Worm (Caenorhabditis elegans): ENCODE data around the gene grl-5.
A peak's percentile ranks its signal among the peaks of the same experiment; 100 is the strongest.

The grl-5 gene

DNA sequence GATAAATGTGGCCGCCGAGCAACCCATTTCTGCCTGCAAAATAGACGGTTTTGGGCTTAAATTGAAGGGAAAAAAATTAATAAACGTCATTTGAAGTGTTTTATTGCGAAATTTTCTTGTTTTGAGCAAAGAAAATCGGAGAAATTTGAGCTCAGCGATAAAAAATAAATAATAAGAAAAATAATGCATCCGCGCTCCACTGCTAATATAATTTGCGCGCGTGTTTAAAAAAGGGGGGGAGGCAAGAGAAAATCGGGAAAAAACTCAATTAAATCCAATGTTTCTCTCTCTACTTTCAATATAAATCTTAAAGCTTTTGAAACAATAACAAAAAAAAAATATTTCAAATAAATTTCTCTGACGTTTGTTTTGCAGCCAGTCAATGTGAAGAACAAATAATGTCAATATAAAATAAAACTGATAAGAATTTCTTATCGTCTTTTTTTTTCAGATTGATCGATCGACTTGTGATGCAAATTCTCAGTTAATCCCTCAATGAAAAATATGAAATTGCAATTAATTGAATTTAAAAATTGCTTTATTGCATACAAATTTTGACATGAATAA, 36.1 kb upstream of the grl-5 start, which contains the start of gene rft-2 (continued):
- TF ChIP-seq hif-1 (tag; optimal IDR thresholded peaks at IDR 0.05) (peak in 1 of 2 experiments; percentile 31), nhr-111 (GFP tag; optimal IDR thresholded peaks at IDR 0.05) (no peak), lim-7 (GFP tag; IDR thresholded peaks at IDR 0.05) (no peak), nhr-48 (tag; optimal IDR thresholded peaks at IDR 0.05) (no peak)

ce11 chrV:4447637-4448036, 33.2 kb upstream of the grl-5 start:
- TF ChIP-seq arid-1 (GFP tag; conservative IDR thresholded peaks at IDR 0.05) (0 out of 2 replicates have a peak, but pooled peaks have one; percentile 11), snpc-1.2 (GFP tag; IDR thresholded peaks at IDR 0.05) (peak; percentile 38; the same call in 1 of the 2 replicates), lin-38 (GFP tag; IDR thresholded peaks at IDR 0.05) (peak; percentile 63; the same call in 1 of the 2 replicates), unc-130 (GFP tag; optimal IDR thresholded peaks at IDR 0.05) (peak; percentile 35), php-3 (GFP tag; IDR thresholded peaks at IDR 0.05) (no peak), F49E8.2 (tag; optimal IDR thresholded peaks at IDR 0.05; ENCODE audit: borderline replicate concordance) (peak; percentile 52)

DNA sequence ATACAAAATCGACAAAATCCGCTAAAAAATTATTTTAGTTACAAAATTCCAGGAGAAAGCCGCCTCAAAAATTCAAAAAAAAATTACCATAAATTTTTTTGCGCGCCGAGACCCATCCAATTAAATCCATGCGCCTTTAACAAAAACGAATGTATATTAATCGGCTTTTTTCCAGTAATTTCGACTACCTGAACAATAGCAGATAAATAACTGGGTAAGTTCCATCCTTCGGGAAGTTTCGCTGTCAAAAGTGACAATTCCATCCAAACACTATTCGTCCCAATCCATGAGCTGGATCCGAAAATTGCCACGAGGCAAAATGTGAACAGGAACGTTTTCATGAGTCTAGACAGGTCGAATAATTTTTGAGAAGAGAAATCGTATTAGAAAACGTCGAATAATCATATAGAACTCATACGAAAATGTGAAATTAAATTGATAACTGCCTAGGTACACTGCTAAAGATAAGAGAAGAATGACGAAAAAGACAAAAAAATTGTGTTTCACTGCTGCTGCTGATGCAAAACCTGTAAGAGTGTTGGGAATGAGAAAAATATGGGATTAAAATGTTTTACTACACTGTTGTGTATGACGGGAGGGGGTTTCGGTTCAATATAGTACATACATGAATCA, 28.4 kb upstream of the grl-5 start, which contains the start of gene rft-1:
Gene rft-1, minus strand, starts transcription at position 475 of the 633 bp plus-strand sequence.
- TF ChIP-seq dmd-6 (GFP tag; IDR thresholded peaks at IDR 0.05) = peak; percentile 20; the same call in 1 of the 2 replicates
- no peak for TF ChIP-seq lin-29 (GFP tag; IDR thresholded peaks at IDR 0.05)
- TF ChIP-seq lsy-2 (tag; optimal IDR thresholded peaks at IDR 0.05) = no peak
- TF ChIP-seq ama-1 (optimal IDR thresholded peaks at IDR 0.05) = no peak
- TF ChIP-seq aha-1 (tag) = peak; percentile 25
- no peak for TF ChIP-seq nhr-42 (GFP tag; IDR thresholded peaks at IDR 0.05)
- no peak for TF ChIP-seq nhr-11 (tag; optimal IDR thresholded peaks at IDR 0.05)
- TF ChIP-seq pqm-1 (tag; optimal IDR thresholded peaks at IDR 0.05) = peak; percentile 68
- no peak for TF ChIP-seq spr-1 (tag; optimal IDR thresholded peaks at IDR 0.05)
- TF ChIP-seq unc-62 (GFP tag; optimal IDR thresholded peaks at IDR 0.05 in 1 of 2) = peak in 1 of 2 experiments; percentile 92
- no peak for TF ChIP-seq unc-62 (tag; optimal IDR thresholded peaks at IDR 0.05)
- no peak for TF ChIP-seq saeg-2 (GFP tag; IDR thresholded peaks at IDR 0.05)
- peak; percentile 20 for TF ChIP-seq nhr-77 (tag; optimal IDR thresholded peaks at IDR 0.05)
- TF ChIP-seq Y75B8A.6 (GFP tag; IDR thresholded peaks at IDR 0.05) = no peak
- TF ChIP-seq nhr-28 (tag; optimal IDR thresholded peaks at IDR 0.05) = peak; percentile 58

ce11 chrV:4437215-4437614, 22.8 kb upstream of the grl-5 start:
- TF ChIP-seq unc-62 (GFP tag; optimal IDR thresholded peaks at IDR 0.05 in 1 of 2) (peak in 1 of 2 experiments; percentile 84), unc-62 (tag; optimal IDR thresholded peaks at IDR 0.05) (no peak), zfp-3 (GFP tag; conservative IDR thresholded peaks at IDR 0.05) (no peak)

DNA sequence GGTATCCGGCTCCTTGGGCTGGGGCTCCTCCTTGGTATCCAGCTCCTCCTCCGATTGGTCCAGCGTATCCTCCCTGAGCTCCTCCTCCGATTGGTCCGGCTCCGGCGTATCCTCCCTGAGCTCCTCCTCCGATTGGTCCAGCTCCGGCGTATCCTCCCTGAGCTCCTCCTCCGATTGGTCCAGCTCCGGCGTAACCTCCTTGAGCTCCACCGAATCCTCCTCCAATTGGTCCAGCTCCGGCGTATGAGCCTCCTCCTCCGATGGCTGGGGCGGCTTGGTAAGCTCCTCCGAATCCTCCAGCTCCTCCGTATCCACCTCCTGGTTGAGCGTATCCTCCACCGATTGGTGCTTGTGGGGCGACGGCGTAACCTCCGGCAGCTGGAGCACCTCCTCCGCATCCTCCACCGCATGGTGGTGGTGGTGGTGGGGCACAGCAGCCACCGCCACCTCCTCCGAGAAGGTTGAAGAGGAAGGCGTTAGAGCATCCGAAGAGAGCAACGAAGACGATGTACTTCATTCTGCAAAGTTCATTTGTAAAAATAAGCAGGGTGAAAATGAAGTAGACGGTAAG, 21.0 kb upstream of the grl-5 start, which contains the start of gene Y47D7A.13:
Gene Y47D7A.13, minus strand, starts transcription at position 517 of the 571 bp plus-strand sequence.
- TF ChIP-seq set-16 (GFP tag; IDR thresholded peaks at IDR 0.05) (peak; percentile 96), lin-15B (tag; optimal IDR thresholded peaks at IDR 0.05) (no peak), lin-38 (GFP tag; IDR thresholded peaks at IDR 0.05) (0 out of 2 replicates have a peak, but pooled peaks have one; percentile 17), F44E2.7 (GFP tag; IDR thresholded peaks at IDR 0.05) (no peak)

ce11 chrV:4432783-4433237, 18.3 kb upstream of the grl-5 start, which contains the start of gene Y47D7A.15:
TSS of gene Y47D7A.15 (minus strand) at chrV:4433187.
- TF ChIP-seq ceh-62 (tag; optimal IDR thresholded peaks at IDR 0.05) (no peak), skn-1 (tag; optimal IDR thresholded peaks at IDR 0.05) (no peak), arid-1 (GFP tag; conservative IDR thresholded peaks at IDR 0.05) (no peak), mdl-1 (tag; optimal IDR thresholded peaks at IDR 0.05) (no peak), spr-3 (GFP tag; optimal IDR thresholded peaks at IDR 0.05) (no peak), saeg-2 (GFP tag; IDR thresholded peaks at IDR 0.05) (no peak), T26A8.4 (GFP tag; IDR thresholded peaks at IDR 0.05) (no peak), Y105C5A.15 (GFP tag; IDR thresholded peaks at IDR 0.05) (no peak), nhr-25 (tag; optimal IDR thresholded peaks at IDR 0.05; ENCODE audit: borderline replicate concordance, insufficient read depth) (no peak), aha-1 (tag) (peak; percentile 82), ceh-20 (GFP tag; IDR thresholded peaks at IDR 0.05) (no peak), snpc-4 (tag; optimal IDR thresholded peaks at IDR 0.05) (no peak), nhr-41 (GFP tag; IDR thresholded peaks at IDR 0.05) (no peak), rbr-2 (tag; optimal IDR thresholded peaks at IDR 0.05) (no peak), lin-15B (tag; optimal IDR thresholded peaks at IDR 0.05) (no peak)

Measured in whole organism, L4 larva.